Worm (Caenorhabditis elegans): ENCODE data around the gene spr-3.
A peak's percentile ranks its signal among the peaks of the same experiment; 100 is the strongest.

spr-3 gene

DNA sequence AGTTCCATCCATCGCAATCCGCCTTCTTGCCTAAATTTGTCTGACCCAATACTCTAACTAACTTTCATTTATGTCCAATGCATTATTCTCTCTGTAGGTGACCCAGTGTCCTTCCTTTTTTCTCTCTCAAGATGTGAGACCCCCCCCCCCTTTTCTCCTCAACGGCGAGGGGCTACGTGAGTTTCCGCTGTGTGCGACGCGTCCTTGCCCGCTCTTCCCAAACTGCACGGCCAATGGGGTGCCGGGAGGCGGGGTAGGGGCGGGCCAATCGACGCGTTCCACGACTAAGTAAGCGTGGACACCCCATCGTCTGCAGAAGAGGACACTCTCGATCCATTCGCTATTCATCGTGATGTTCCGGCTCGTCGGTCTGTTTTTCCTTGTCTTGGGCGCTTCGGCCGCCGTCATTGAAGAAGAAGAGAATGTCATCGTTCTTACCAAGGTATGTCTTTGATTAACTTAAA lies 10.0 kb downstream of the spr-3 start, which contains the start of gene pdi-2:
Gene pdi-2 (plus strand): TSS at position 269 of the 464 bp plus-strand sequence.
- no peak for TF ChIP-seq unc-62 (GFP tag; optimal IDR thresholded peaks at IDR 0.05)
- peak; percentile 75 for TF ChIP-seq blmp-1 (tag; optimal IDR thresholded peaks at IDR 0.05; ENCODE audit: insufficient read depth)
- TF ChIP-seq lsy-2 (tag; optimal IDR thresholded peaks at IDR 0.05) = peak; percentile 72 to 91
- TF ChIP-seq ztf-11 (tag; optimal IDR thresholded peaks at IDR 0.05) = no peak
- TF ChIP-seq lin-11 (tag; optimal IDR thresholded peaks at IDR 0.05) = peak; percentile 70
- peak; percentile 41 for TF ChIP-seq mab-5 (tag; optimal IDR thresholded peaks at IDR 0.05)
- TF ChIP-seq peb-1 (tag; optimal IDR thresholded peaks at IDR 0.05) = no peak
- TF ChIP-seq fos-1 (tag; optimal IDR thresholded peaks at IDR 0.05) = peak; percentile 53
- TF ChIP-seq elt-3 (tag; optimal IDR thresholded peaks at IDR 0.05) = no peak
- no peak for TF ChIP-seq nhr-12 (tag; optimal IDR thresholded peaks at IDR 0.05)
- no peak for TF ChIP-seq nhr-10 (tag; optimal IDR thresholded peaks at IDR 0.05)
- TF ChIP-seq nhr-6 (tag; optimal IDR thresholded peaks at IDR 0.05) = no peak
- TF ChIP-seq zag-1 (tag; optimal IDR thresholded peaks at IDR 0.05) = no peak
- no peak for TF ChIP-seq unc-39 (tag; optimal IDR thresholded peaks at IDR 0.05)
- TF ChIP-seq gmeb-1 (tag; optimal IDR thresholded peaks at IDR 0.05) = peak; percentile 68
- peak; percentile 68 for TF ChIP-seq nhr-129 (tag; optimal IDR thresholded peaks at IDR 0.05)
- peak; percentile 74 for TF ChIP-seq sma-3 (GFP tag; optimal IDR thresholded peaks at IDR 0.05)
- no peak for TF ChIP-seq lin-39 (tag; optimal IDR thresholded peaks at IDR 0.05)
- TF ChIP-seq F13H6.1 (tag; optimal IDR thresholded peaks at IDR 0.05) = peak; percentile 72
- TF ChIP-seq nhr-25 (tag; optimal IDR thresholded peaks at IDR 0.05) = peak; percentile 82
- no peak for TF ChIP-seq ztf-4 (tag; optimal IDR thresholded peaks at IDR 0.05)
- peak; percentile 12 for TF ChIP-seq nhr-237 (tag; optimal IDR thresholded peaks at IDR 0.05)
- peak; percentile 94 for TF ChIP-seq crh-2 (tag; optimal IDR thresholded peaks at IDR 0.05)
- TF ChIP-seq dmd-4 (tag; optimal IDR thresholded peaks at IDR 0.05) = no peak
- TF ChIP-seq alr-1 (tag; optimal IDR thresholded peaks at IDR 0.05) = no peak
- peak; percentile 80 for TF ChIP-seq nhr-21 (tag; optimal IDR thresholded peaks at IDR 0.05)
- peak; percentile 85 for TF ChIP-seq ama-1 (optimal IDR thresholded peaks at IDR 0.05)
- TF ChIP-seq nhr-23 (tag; optimal IDR thresholded peaks at IDR 0.05) = no peak
- peak; percentile 75 for TF ChIP-seq Y55F3AM.14 (GFP tag; optimal IDR thresholded peaks at IDR 0.05)
- TF ChIP-seq egl-27 (tag; optimal IDR thresholded peaks at IDR 0.05) = peak; percentile 71
- TF ChIP-seq snpc-4 (tag; optimal IDR thresholded peaks at IDR 0.05) = no peak
- no peak for TF ChIP-seq ceh-82 (tag; optimal IDR thresholded peaks at IDR 0.05)
- peak; percentile 8 for TF ChIP-seq ZK546.5 (tag; optimal IDR thresholded peaks at IDR 0.05)
- peak; percentile 50 for TF ChIP-seq sem-4 (tag; optimal IDR thresholded peaks at IDR 0.05)
- TF ChIP-seq lin-13 (GFP tag; optimal IDR thresholded peaks at IDR 0.05) = peak; percentile 76
- no peak for TF ChIP-seq aly-2 (tag; optimal IDR thresholded peaks at IDR 0.05)
- no peak for TF ChIP-seq mbf-1 (tag; optimal IDR thresholded peaks at IDR 0.05)
- peak; percentile 59 for TF ChIP-seq C34F6.9 (tag; optimal IDR thresholded peaks at IDR 0.05)
- peak in 1 of 2 experiments; percentile 52 for TF ChIP-seq mdl-1 (tag; optimal IDR thresholded peaks at IDR 0.05)
- TF ChIP-seq elt-1 (tag; optimal IDR thresholded peaks at IDR 0.05) = no peak
- TF ChIP-seq nhr-77 (tag; optimal IDR thresholded peaks at IDR 0.05) = no peak
- TF ChIP-seq ceh-16 (tag; optimal IDR thresholded peaks at IDR 0.05) = peak; percentile 89
- TF ChIP-seq skn-1 (tag; optimal IDR thresholded peaks at IDR 0.05) = no peak
- no peak for TF ChIP-seq ztf-1 (GFP tag; conservative IDR thresholded peaks at IDR 0.05)
- TF ChIP-seq R02D3.7 (tag; optimal IDR thresholded peaks at IDR 0.05) = no peak
- TF ChIP-seq unc-55 (GFP tag; optimal IDR thresholded peaks at IDR 0.05) = peak; percentile 54
- TF ChIP-seq nhr-11 (tag; optimal IDR thresholded peaks at IDR 0.05) = no peak
- peak; percentile 33 for TF ChIP-seq sma-9 (GFP tag; optimal IDR thresholded peaks at IDR 0.05)
- no peak for TF ChIP-seq sma-9 (tag; optimal IDR thresholded peaks at IDR 0.05)
